Worm (Caenorhabditis elegans): Measurements from ENCODE around the gene frpr-14.

ce11 chrII:606033-606432 lies 44.7 kb upstream of the frpr-14 start, which contains the start of gene W04H10.5:
- TF ChIP-seq pha-4 (tag; optimal IDR thresholded peaks at IDR 0.05) (no peak), ceh-82 (tag; optimal IDR thresholded peaks at IDR 0.05) (no peak), ceh-28 (tag; optimal IDR thresholded peaks at IDR 0.05) (no peak), nhr-237 (tag; optimal IDR thresholded peaks at IDR 0.05) (no peak), aly-2 (tag; optimal IDR thresholded peaks at IDR 0.05) (no peak), mdl-1 (tag; optimal IDR thresholded peaks at IDR 0.05) (no peak), daf-12 (tag; optimal IDR thresholded peaks at IDR 0.05) (no peak), ceh-9 (tag; optimal IDR thresholded peaks at IDR 0.05) (no peak), snpc-4 (tag; optimal IDR thresholded peaks at IDR 0.05) (no peak), fkh-10 (GFP tag; optimal IDR thresholded peaks at IDR 0.05) (no peak), ama-1 (optimal IDR thresholded peaks at IDR 0.05) (no peak), elt-3 (tag; optimal IDR thresholded peaks at IDR 0.05) (no peak), nhr-25 (tag; optimal IDR thresholded peaks at IDR 0.05) (no peak), fkh-2 (tag; optimal IDR thresholded peaks at IDR 0.05) (no peak)

Measured in whole organism, L3 larva.